Worm (Caenorhabditis elegans) whole organism, L2 larva: ENCODE results near the gene F17A2.16.

Experiments used
- elt-1 ChIP-seq: fragments of 150-350 bp; optimal IDR thresholded peaks from 2 replicates; lab custom pipeline; 2014; ENCODE audit warnings: missing biosample characterization, missing genetic modification characterization
- elt-3 ChIP-seq: sonication (generic microtip); optimal IDR thresholded peaks from 2 replicates; lab custom pipeline; 2017; ENCODE audit warnings: missing biosample characterization, missing genetic modification characterization
- nhr-10 ChIP-seq: sonication (generic microtip); optimal IDR thresholded peaks from 2 replicates; lab custom pipeline; 2017; ENCODE audit warnings: missing biosample characterization, missing genetic modification characterization
- nhr-23 ChIP-seq: fragments of 150-350 bp; optimal IDR thresholded peaks from 2 replicates; lab custom pipeline; 2014; ENCODE audit warnings: missing biosample characterization, missing genetic modification reagents, missing genetic modification characterization
- peb-1 ChIP-seq: fragments of 150-350 bp; optimal IDR thresholded peaks from 2 replicates; lab custom pipeline; 2014; ENCODE audit warnings: missing biosample characterization, missing genetic modification characterization
- unc-62 ChIP-seq: fragments of 150-350 bp; optimal IDR thresholded peaks from 2 replicates; lab custom pipeline; 2014; ENCODE audit warnings: missing biosample characterization, missing genetic modification reagents, missing genetic modification characterization
- zag-1 ChIP-seq: fragments of 150-350 bp; optimal IDR thresholded peaks from 2 replicates; lab custom pipeline; 2014; ENCODE audit warnings: missing biosample characterization, missing genetic modification characterization
- ztf-11 ChIP-seq: sonication (generic microtip); optimal IDR thresholded peaks from 2 replicates; lab custom pipeline; 2017; ENCODE audit warnings: missing biosample characterization, missing genetic modification characterization

- TF ChIP-seq ztf-11 (tag; lab: Kevin White, UChicago) (no peak), nhr-10 (no peak), zag-1 (tag; lab: Kevin White, UChicago) (no peak), unc-62 (GFP tag; lab: Kevin White, UChicago) (no peak), elt-3 (tag; lab: Kevin White, UChicago) (no peak), elt-1 (no peak), nhr-23 (tag; lab: Kevin White, UChicago) (no peak), peb-1 (tag; lab: Kevin White, UChicago) (no peak)
These were observed 44.6 kb downstream of the F17A2.16 start, which contains the start of gene F42F12.4 for ce11 chrX:12352872-12353271.
